Fruit fly (Drosophila melanogaster): ENCODE data around the gene DIP-iota.

DIP-iota gene

dm6 chr2L:6601018-6601505, 20.4 kb downstream of the DIP-iota start, which contains the start of gene Dpp10 (continued):
- TF ChIP-seq emc (GFP tag; optimal IDR thresholded peaks at IDR 0.05) (peak; percentile 83), CG31224 (GFP tag; IDR thresholded peaks at IDR 0.05) (peak; percentile 91), disco-r (GFP tag; optimal IDR thresholded peaks at IDR 0.05) (peak; percentile 80), gce (GFP tag; IDR thresholded peaks at IDR 0.05) (peak; percentile 83; the same call in 2 of the 3 replicates), fd3F (GFP tag; optimal IDR thresholded peaks at IDR 0.05) (peak; percentile 90), CG16863 (GFP tag; optimal IDR thresholded peaks at IDR 0.05) (peak; percentile 81), bigmax (GFP tag; optimal IDR thresholded peaks at IDR 0.05) (peak; percentile 1), trh (GFP tag; optimal IDR thresholded peaks at IDR 0.05) (peak; percentile 75), trem (tag; optimal IDR thresholded peaks at IDR 0.05) (peak; percentile 12), ara (GFP tag; IDR thresholded peaks at IDR 0.05) (peak; percentile 77), lilli (GFP tag; optimal IDR thresholded peaks at IDR 0.05) (peak; percentile 97), ac (GFP tag; optimal IDR thresholded peaks at IDR 0.05) (no peak), Nf-YB (GFP tag; optimal IDR thresholded peaks at IDR 0.05) (peak; percentile 41), tio (GFP tag; optimal IDR thresholded peaks at IDR 0.05) (peak; percentile 86), shn (GFP tag; optimal IDR thresholded peaks at IDR 0.05) (peak; percentile 81), eyg (GFP tag; optimal IDR thresholded peaks at IDR 0.05) (peak; percentile 85), Usf (GFP tag; optimal IDR thresholded peaks at IDR 0.05) (peak; percentile 41), grau (tag; optimal IDR thresholded peaks at IDR 0.05) (peak; percentile 92), MESR4 (GFP tag; optimal IDR thresholded peaks at IDR 0.05) (peak; percentile 15), odd (GFP tag; optimal IDR thresholded peaks at IDR 0.05) (peak; percentile 87), Trl (optimal IDR thresholded peaks at IDR 0.05) (peak; percentile 44 to 76), Trl (GFP tag; optimal IDR thresholded peaks at IDR 0.05) (peak; percentile 69), CG12071 (GFP tag; optimal IDR thresholded peaks at IDR 0.05) (peak; percentile 85), CG2712 (tag; optimal IDR thresholded peaks at IDR 0.05) (peak; percentile 73), CG9932 (GFP tag; IDR thresholded peaks at IDR 0.05) (peak; percentile 99), CG11560 (tag; IDR thresholded peaks at IDR 0.05) (peak; percentile 89), dm (GFP tag; optimal IDR thresholded peaks at IDR 0.05) (peak; percentile 43), vnd (GFP tag; IDR thresholded peaks at IDR 0.05; ENCODE audit: partially characterized antibody) (0 out of 3 replicates have a peak, but pooled peaks have one; percentile 46), ranshi (GFP tag; IDR thresholded peaks at IDR 0.05) (peak; percentile 96), ab (GFP tag; optimal IDR thresholded peaks at IDR 0.05) (peak; percentile 69), sima (GFP tag; optimal IDR thresholded peaks at IDR 0.05) (peak; percentile 75), oc (tag; optimal IDR thresholded peaks at IDR 0.05) (peak; percentile 70), CG32772 (GFP tag; IDR thresholded peaks at IDR 0.05) (peak; percentile 93), kni (GFP tag; optimal IDR thresholded peaks at IDR 0.05) (no peak), CG15514 (GFP tag; optimal IDR thresholded peaks at IDR 0.05) (peak; percentile 85), dysf (GFP tag; IDR thresholded peaks at IDR 0.05) (peak; percentile 98), tgo (GFP tag; IDR thresholded peaks at IDR 0.05) (peak; percentile 96), D19B (GFP tag; optimal IDR thresholded peaks at IDR 0.05) (peak; percentile 76), mam (GFP tag; optimal IDR thresholded peaks at IDR 0.05) (peak; percentile 94), CG7357 (GFP tag; IDR thresholded peaks at IDR 0.05) (peak; percentile 89), Taf1 (GFP tag; IDR thresholded peaks at IDR 0.05) (peak; percentile 94), CG5180 (GFP tag; optimal IDR thresholded peaks at IDR 0.05) (peak; percentile 74), Gug (GFP tag; IDR thresholded peaks at IDR 0.05) (peak; percentile 90), hth (optimal IDR thresholded peaks at IDR 0.05) (no peak), CG14710 (tag; optimal IDR thresholded peaks at IDR 0.05) (no peak), sd (tag; optimal IDR thresholded peaks at IDR 0.05) (peak; percentile 73), crc (GFP tag; optimal IDR thresholded peaks at IDR 0.05) (peak; percentile 23), CG4424 (GFP tag; optimal IDR thresholded peaks at IDR 0.05) (peak; percentile 73), CG8290 (GFP tag; optimal IDR thresholded peaks at IDR 0.05) (peak; percentile 2), CG8290 (tag; optimal IDR thresholded peaks at IDR 0.05) (peak in 1 of 2 experiments; percentile 75), maf-S (GFP tag; optimal IDR thresholded peaks at IDR 0.05) (peak; percentile 77), ato (GFP tag; IDR thresholded peaks at IDR 0.05; ENCODE audit: partially characterized antibody) (no peak)
